Fruit fly (Drosophila melanogaster): ENCODE measurements around the gene SAK.

SAK gene

dm6 chr3L:21515823-21516715 lies at the start of gene SAK, which contains the start of gene Cdk12:
SAK (minus strand) TSS chr3L:21515887.
Cdk12 (plus strand) TSS chr3L:21516306.
- TF ChIP-seq fd59A (GFP tag; optimal IDR thresholded peaks at IDR 0.05): peak; percentile 63
- peak; percentile 67 for TF ChIP-seq spab (GFP tag; optimal IDR thresholded peaks at IDR 0.05)
- TF ChIP-seq CG8319 (GFP tag; optimal IDR thresholded peaks at IDR 0.05): peak; percentile 75
- peak; percentile 83 for TF ChIP-seq Sox102F (GFP tag; optimal IDR thresholded peaks at IDR 0.05)
- peak; percentile 59 for TF ChIP-seq Sox14 (GFP tag; optimal IDR thresholded peaks at IDR 0.05)
- TF ChIP-seq ss (GFP tag; optimal IDR thresholded peaks at IDR 0.05): peak; percentile 59 to 75
- no peak for TF ChIP-seq CG16779 (tag; optimal IDR thresholded peaks at IDR 0.05)
- peak; percentile 75 for TF ChIP-seq CG7368 (GFP tag; optimal IDR thresholded peaks at IDR 0.05)
- peak; percentile 78 for TF ChIP-seq cyc (GFP tag; optimal IDR thresholded peaks at IDR 0.05)
- TF ChIP-seq acj6 (GFP tag; optimal IDR thresholded peaks at IDR 0.05): peak; percentile 86
- peak; percentile 76 for TF ChIP-seq CG11294 (GFP tag; IDR thresholded peaks at IDR 0.05)
- TF ChIP-seq CG32006 (GFP tag; optimal IDR thresholded peaks at IDR 0.05): peak; percentile 89
- TF ChIP-seq Gug (GFP tag; IDR thresholded peaks at IDR 0.05): peak; percentile 64
- TF ChIP-seq CG8632 (GFP tag; optimal IDR thresholded peaks at IDR 0.05): peak; percentile 81
- peak; percentile 69 for TF ChIP-seq Blimp-1 (GFP tag; optimal IDR thresholded peaks at IDR 0.05)
- TF ChIP-seq vri (GFP tag; optimal IDR thresholded peaks at IDR 0.05): peak; percentile 23
- TF ChIP-seq CG34406 (GFP tag; optimal IDR thresholded peaks at IDR 0.05): peak; percentile 86
- peak; percentile 9 for TF ChIP-seq fd85E (GFP tag; optimal IDR thresholded peaks at IDR 0.05)
- TF ChIP-seq CG11762 (GFP tag; optimal IDR thresholded peaks at IDR 0.05; ENCODE audit: insufficient read depth): peak; percentile 74
- peak; percentile 85 for TF ChIP-seq CG3919 (GFP tag; optimal IDR thresholded peaks at IDR 0.05)
- TF ChIP-seq Met (GFP tag; optimal IDR thresholded peaks at IDR 0.05): peak; percentile 77
- peak; percentile 79 for TF ChIP-seq CG6163 (GFP tag; IDR thresholded peaks at IDR 0.05)
- peak; percentile 92 for TF ChIP-seq Eip78C (GFP tag)
- peak; percentile 79 for TF ChIP-seq pdm3 (GFP tag; optimal IDR thresholded peaks at IDR 0.05)
- peak; percentile 77 for TF ChIP-seq dsx (GFP tag; optimal IDR thresholded peaks at IDR 0.05; ENCODE audit: poor library complexity, severe bottlenecking)
- TF ChIP-seq Hr39 (GFP tag; optimal IDR thresholded peaks at IDR 0.05): peak; percentile 74
- peak; percentile 80 for TF ChIP-seq Sox15 (GFP tag; optimal IDR thresholded peaks at IDR 0.05)
- no peak for TF ChIP-seq Hr38 (GFP tag; optimal IDR thresholded peaks at IDR 0.05)
- TF ChIP-seq fkh (GFP tag; optimal IDR thresholded peaks at IDR 0.05): peak; percentile 60
- peak; percentile 35 for TF ChIP-seq CG1621 (tag; optimal IDR thresholded peaks at IDR 0.05)
- TF ChIP-seq CG3032 (tag; optimal IDR thresholded peaks at IDR 0.05): peak; percentile 84
- peak; percentile 49 for TF ChIP-seq CG9139 (GFP tag; optimal IDR thresholded peaks at IDR 0.05)
- TF ChIP-seq net (GFP tag; optimal IDR thresholded peaks at IDR 0.05): peak; percentile 80
- TF ChIP-seq lz (GFP tag; optimal IDR thresholded peaks at IDR 0.05): peak; percentile 67
- peak; percentile 66 for TF ChIP-seq Eip75B (GFP tag; optimal IDR thresholded peaks at IDR 0.05)
- peak; percentile 83 for TF ChIP-seq eg (GFP tag; IDR thresholded peaks at IDR 0.05)
- TF ChIP-seq CG11902 (GFP tag; optimal IDR thresholded peaks at IDR 0.05): peak; percentile 84
- TF ChIP-seq CG10631 (GFP tag; optimal IDR thresholded peaks at IDR 0.05): peak; percentile 90
- peak; percentile 88 for TF ChIP-seq OdsH (GFP tag; optimal IDR thresholded peaks at IDR 0.05)
- peak; percentile 59 for TF ChIP-seq CG6854 (GFP tag; optimal IDR thresholded peaks at IDR 0.05)
- no peak for TF ChIP-seq CG6276 (GFP tag; optimal IDR thresholded peaks at IDR 0.05)
- peak; percentile 72 for TF ChIP-seq CG31627 (GFP tag; optimal IDR thresholded peaks at IDR 0.05)
- TF ChIP-seq CG6808 (GFP tag; optimal IDR thresholded peaks at IDR 0.05): peak; percentile 70
- TF ChIP-seq svp (GFP tag): no peak
- TF ChIP-seq esn (GFP tag; optimal IDR thresholded peaks at IDR 0.05): peak; percentile 82
- TF ChIP-seq Smox (GFP tag; optimal IDR thresholded peaks at IDR 0.05): peak; percentile 77
- TF ChIP-seq Lpt (GFP tag; optimal IDR thresholded peaks at IDR 0.05): peak; percentile 77
- TF ChIP-seq Ets21C (GFP tag; optimal IDR thresholded peaks at IDR 0.05): peak; percentile 70
- peak; percentile 79 for TF ChIP-seq CG8119 (GFP tag; IDR thresholded peaks at IDR 0.05)
- peak; percentile 78 for TF ChIP-seq CG10669 (GFP tag; optimal IDR thresholded peaks at IDR 0.05)

All from whole organism, prepupa.